Fruit fly (Drosophila melanogaster) whole organism, embryonic: ENCODE data around the gene CG33523.
A peak's percentile ranks its signal among the peaks of the same experiment; 100 is the strongest.

ENCODE experiments used
- CG11398 ChIP-seq: fragments of 200-800 bp; sonication (Bioruptor generic); optimal IDR thresholded peaks from 2 replicates; lab custom pipeline; 2016; ENCODE audit warnings: missing biosample characterization, missing genetic modification characterization
- CG11456 ChIP-seq: fragments of 200-800 bp; sonication (Bioruptor generic); IDR thresholded peaks from 3 replicates; pipeline ENCODE4 v1.3.6; 2022; ENCODE audit warnings: missing biosample characterization, missing genetic modification characterization
- CG13775 ChIP-seq: fragments of 200-800 bp; sonication (Bioruptor generic); optimal IDR thresholded peaks from 3 replicates; lab custom pipeline; 2017; ENCODE audit warnings: missing biosample characterization, mild to moderate bottlenecking, missing genetic modification characterization
- CG14860 ChIP-seq: fragments of 200-800 bp; sonication (Bioruptor generic); IDR thresholded peaks from 3 replicates; pipeline ENCODE4 v1.3.6; 2022; ENCODE audit warnings: missing biosample characterization, missing genetic modification characterization; ENCODE audit not compliant: partially characterized antibody
- CG15011 ChIP-seq: fragments of 200-800 bp; sonication (Bioruptor generic); optimal IDR thresholded peaks from 3 replicates; lab custom pipeline; 2018; ENCODE audit warnings: missing biosample characterization, mild to moderate bottlenecking, missing genetic modification characterization
- CG1529 ChIP-seq: fragments of 200-800 bp; sonication (Bioruptor generic); optimal IDR thresholded peaks from 3 replicates; lab custom pipeline; 2018; ENCODE audit warnings: missing biosample characterization, missing genetic modification characterization
- CG15479 ChIP-seq: fragments of 200-800 bp; sonication (Bioruptor generic); optimal IDR thresholded peaks from 3 replicates; lab custom pipeline; 2019; ENCODE audit warnings: missing biosample characterization, mild to moderate bottlenecking, missing genetic modification characterization, moderate library complexity
- CG17328 ChIP-seq: fragments of 200-800 bp; sonication (Bioruptor generic); IDR thresholded peaks from 2 replicates; pipeline ENCODE4 v1.3.6; 2022; ENCODE audit warnings: missing biosample characterization, missing genetic modification characterization
- CG17361 ChIP-seq: fragments of 200-800 bp; sonication (Bioruptor generic); IDR thresholded peaks from 3 replicates; pipeline ENCODE4 v1.3.6; 2022; ENCODE audit warnings: missing biosample characterization, missing genetic modification characterization
- CG2202 ChIP-seq: fragments of 200-800 bp; sonication (Bioruptor generic); optimal IDR thresholded peaks from 2 replicates; lab custom pipeline; 2018; ENCODE audit warnings: missing biosample characterization, mild to moderate bottlenecking, missing genetic modification characterization
- CG31224 ChIP-seq: fragments of 200-800 bp; sonication (Bioruptor generic); IDR thresholded peaks from 2 replicates; pipeline ENCODE4 v1.3.6; 2022; ENCODE audit warnings: missing biosample characterization, missing genetic modification characterization
- CG31441 ChIP-seq: fragments of 200-800 bp; sonication (Bioruptor generic); IDR thresholded peaks from 2 replicates; pipeline ENCODE4 v1.3.6; 2022; ENCODE audit warnings: missing biosample characterization, missing genetic modification characterization
- CG32767 ChIP-seq: fragments of 200-800 bp; sonication (Bioruptor generic); IDR thresholded peaks from 2 replicates; pipeline ENCODE4 v1.3.6; 2022; ENCODE audit warnings: missing biosample characterization, missing genetic modification characterization
- CG3281 ChIP-seq: fragments of 200-800 bp; sonication (Bioruptor generic); optimal IDR thresholded peaks from 3 replicates; lab custom pipeline; 2017; ENCODE audit warnings: missing biosample characterization, mild to moderate bottlenecking, missing genetic modification characterization
- CG3407 ChIP-seq: fragments of 200-800 bp; sonication (Bioruptor generic); optimal IDR thresholded peaks from 2 replicates; lab custom pipeline; 2018; ENCODE audit warnings: missing biosample characterization, mild to moderate bottlenecking, missing genetic modification characterization
- CG4282 ChIP-seq: fragments of 200-800 bp; sonication (Bioruptor generic); optimal IDR thresholded peaks from 2 replicates; lab custom pipeline; 2016; ENCODE audit warnings: missing biosample characterization, missing genetic modification characterization
- CG7372 ChIP-seq: fragments of 200-800 bp; sonication (Bioruptor generic); IDR thresholded peaks from 2 replicates; pipeline ENCODE4 v1.3.6; 2022; ENCODE audit warnings: missing biosample characterization, missing genetic modification characterization
- CG7839 ChIP-seq: fragments of 200-800 bp; sonication (Bioruptor generic); optimal IDR thresholded peaks from 3 replicates; lab custom pipeline; 2018; ENCODE audit warnings: missing biosample characterization, mild to moderate bottlenecking, missing genetic modification characterization, moderate library complexity
- CG8359 ChIP-seq: fragments of 200-800 bp; sonication (Bioruptor generic); optimal IDR thresholded peaks from 2 replicates; lab custom pipeline; 2017; ENCODE audit warnings: missing biosample characterization, mild to moderate bottlenecking, missing genetic modification characterization, borderline replicate concordance
- CG8478 ChIP-seq: fragments of >200 bp; optimal IDR thresholded peaks from 2 replicates; lab custom pipeline; 2018
- Dll ChIP-seq: fragments of 200-800 bp; sonication (Bioruptor generic); IDR thresholded peaks from 4 replicates; pipeline ENCODE4 v1.3.6; 2022; ENCODE audit warnings: missing biosample characterization, missing genetic modification characterization; ENCODE audit not compliant: partially characterized antibody
- Hmr ChIP-seq: fragments of 200-800 bp; sonication (Bioruptor generic); optimal IDR thresholded peaks from 3 replicates; lab custom pipeline; 2017; ENCODE audit warnings: mild to moderate bottlenecking, missing biosample characterization, missing genetic modification reagents, missing genetic modification characterization
- Kr ChIP-seq: fragments of 200-800 bp; sonication (Bioruptor generic); optimal IDR thresholded peaks from 2 replicates; lab custom pipeline; 2017; ENCODE audit warnings: missing biosample characterization, mild to moderate bottlenecking, missing genetic modification characterization
- Meics ChIP-seq: fragments of 200-800 bp; sonication (Bioruptor generic); optimal IDR thresholded peaks from 2 replicates; lab custom pipeline; 2017; ENCODE audit warnings: missing biosample characterization, mild to moderate bottlenecking, missing genetic modification characterization
- Optix ChIP-seq: fragments of 200-800 bp; sonication (Bioruptor generic); IDR thresholded peaks from 3 replicates; pipeline ENCODE4 v1.3.6; 2022; ENCODE audit warnings: missing biosample characterization, missing genetic modification characterization
- Ptx1 ChIP-seq: fragments of 200-800 bp; sonication (Bioruptor generic); IDR thresholded peaks from 2 replicates; pipeline ENCODE4 v1.3.6; 2022; ENCODE audit warnings: missing biosample characterization, missing genetic modification characterization
- Sry-δ ChIP-seq: fragments of 200-800 bp; sonication (Bioruptor generic); optimal IDR thresholded peaks from 2 replicates; lab custom pipeline; 2016; ENCODE audit warnings: missing biosample characterization, missing genetic modification characterization
- Xbp1 ChIP-seq: fragments of 200-800 bp; sonication (Bioruptor generic); optimal IDR thresholded peaks from 3 replicates; lab custom pipeline; 2016; ENCODE audit warnings: missing biosample characterization, mild to moderate bottlenecking, missing genetic modification characterization
- Xrp1 ChIP-seq: fragments of 200-800 bp; sonication (Bioruptor generic); IDR thresholded peaks from 2 replicates; pipeline ENCODE4 v1.3.6; 2022; ENCODE audit warnings: missing biosample characterization, missing genetic modification characterization
- YL-1 ChIP-seq: fragments of 200-800 bp; sonication (Bioruptor generic); optimal IDR thresholded peaks from 3 replicates; lab custom pipeline; 2017; ENCODE audit warnings: missing biosample characterization, mild to moderate bottlenecking, missing genetic modification characterization
- ac ChIP-seq: fragments of 200-800 bp; sonication (Bioruptor generic); optimal IDR thresholded peaks from 3 replicates; lab custom pipeline; 2017; ENCODE audit warnings: missing biosample characterization, mild to moderate bottlenecking, missing genetic modification characterization
- bbx ChIP-seq: fragments of 200-800 bp; sonication (Bioruptor generic); IDR thresholded peaks from 2 replicates; pipeline ENCODE4 v1.3.6; 2022; ENCODE audit warnings: missing biosample characterization, missing genetic modification characterization; ENCODE audit not compliant: partially characterized antibody
- bowl ChIP-seq: fragments of 200-800 bp; sonication (Bioruptor generic); IDR thresholded peaks from 2 replicates; pipeline ENCODE4 v1.3.6; 2022; ENCODE audit warnings: missing biosample characterization, missing genetic modification characterization
- cg ChIP-seq: fragments of 200-800 bp; sonication (Bioruptor generic); optimal IDR thresholded peaks from 3 replicates; lab custom pipeline; 2019; ENCODE audit warnings: missing biosample characterization, mild to moderate bottlenecking, missing genetic modification characterization, moderate library complexity
- dmrt11E ChIP-seq: fragments of 200-800 bp; sonication (Bioruptor generic); optimal IDR thresholded peaks from 3 replicates; lab custom pipeline; 2018; ENCODE audit warnings: missing biosample characterization, mild to moderate bottlenecking, missing genetic modification characterization, moderate library complexity
- ems ChIP-seq: fragments of 200-800 bp; sonication (Bioruptor generic); optimal IDR thresholded peaks from 3 replicates; lab custom pipeline; 2016; ENCODE audit warnings: missing biosample characterization, missing genetic modification characterization
- ftz-f1 ChIP-seq: fragments of 200-800 bp; sonication (Bioruptor generic); optimal IDR thresholded peaks from 2 replicates; lab custom pipeline; 2016; ENCODE audit warnings: missing biosample characterization, missing genetic modification characterization
- gcm2 ChIP-seq: fragments of 200-800 bp; sonication (Bioruptor generic); optimal IDR thresholded peaks from 2 replicates; lab custom pipeline; 2016; ENCODE audit warnings: missing biosample characterization, missing genetic modification characterization
- gt ChIP-seq: fragments of 200-800 bp; sonication (Bioruptor generic); IDR thresholded peaks from 2 replicates; pipeline ENCODE4 v1.3.6; 2022; ENCODE audit warnings: missing biosample characterization, missing genetic modification characterization
- hbn ChIP-seq: fragments of 200-800 bp; sonication (Bioruptor generic); IDR thresholded peaks from 2 replicates; pipeline ENCODE4 v1.3.6; 2022; ENCODE audit warnings: missing biosample characterization, missing genetic modification characterization; ENCODE audit not compliant: partially characterized antibody
- insv ChIP-seq, 2 experiments: fragments of 200-800 bp; sonication (Bioruptor generic); optimal IDR thresholded peaks; 3 replicates each; lab custom pipeline; 2016 to 2018; ENCODE audit warnings: missing biosample characterization in 2 of 2, missing genetic modification characterization in 2 of 2
- onecut ChIP-seq: fragments of 200-800 bp; sonication (Bioruptor generic); IDR thresholded peaks from 2 replicates; pipeline ENCODE4 v1.3.6; 2022; ENCODE audit warnings: missing biosample characterization, missing genetic modification characterization
- prd ChIP-seq, 3 experiments: fragments of >200 bp in 2 of 3; fragments of 200-800 bp in 1 of 3; sonication (Bioruptor generic) in 1 of 3; optimal IDR thresholded peaks in 2 of 3; IDR thresholded peaks in 1 of 3; 2 replicates in 2 of 3; 3 replicates in 1 of 3; pipeline versions ENCODE4 v1.3.6 to Lab custom; 2017 to 2022; ENCODE audit warnings: missing biosample characterization in 1 of 3, missing genetic modification characterization in 1 of 3
- sc ChIP-seq, 3 experiments: fragments of >200 bp in 2 of 3; fragments of 200-800 bp in 1 of 3; sonication (Bioruptor generic) in 1 of 3; optimal IDR thresholded peaks; 2 replicates in 2 of 3; 3 replicates in 1 of 3; lab custom pipeline; 2017; ENCODE audit warnings: mild to moderate bottlenecking in 1 of 3, missing biosample characterization in 1 of 3, missing genetic modification characterization in 1 of 3, missing genetic modification reagents in 1 of 3
- sens-2 ChIP-seq: fragments of 200-800 bp; sonication (Bioruptor generic); IDR thresholded peaks from 2 replicates; pipeline ENCODE4 v1.3.6; 2022; ENCODE audit warnings: missing biosample characterization, missing genetic modification characterization
- sim ChIP-seq: fragments of 200-800 bp; sonication (Bioruptor generic); IDR thresholded peaks from 2 replicates; pipeline ENCODE4 v1.3.6; 2022; ENCODE audit warnings: missing biosample characterization, missing genetic modification characterization
- sqz ChIP-seq: fragments of 200-800 bp; sonication (Bioruptor generic); optimal IDR thresholded peaks from 3 replicates; lab custom pipeline; 2018; ENCODE audit warnings: missing biosample characterization, mild to moderate bottlenecking, missing genetic modification characterization
- tgo ChIP-seq: fragments of 200-800 bp; sonication (Bioruptor generic); IDR thresholded peaks from 3 replicates; pipeline ENCODE4 v1.3.6; 2022; ENCODE audit warnings: missing biosample characterization, missing genetic modification characterization
- tup ChIP-seq: fragments of 200-800 bp; sonication (Bioruptor generic); optimal IDR thresholded peaks from 2 replicates; lab custom pipeline; 2016; ENCODE audit warnings: missing biosample characterization, mild to moderate bottlenecking, missing genetic modification characterization, moderate library complexity
- unc-4 ChIP-seq: fragments of 200-800 bp; sonication (Bioruptor generic); IDR thresholded peaks from 2 replicates; pipeline ENCODE4 v1.3.6; 2022; ENCODE audit warnings: missing biosample characterization, missing genetic modification characterization; ENCODE audit not compliant: partially characterized antibody
- vvl ChIP-seq: fragments of 200-800 bp; sonication (Bioruptor generic); IDR thresholded peaks from 2 replicates; pipeline ENCODE4 v1.3.6; 2022; ENCODE audit warnings: missing biosample characterization, missing genetic modification characterization

The CG33523 gene

dm6 chr3L:5920778-5921177 lies 2.9 kb upstream of the CG33523 start (continued):
- no peak for TF ChIP-seq CG15011
- TF ChIP-seq Ptx1 = no peak
- TF ChIP-seq CG13775 = no peak
- peak; percentile 35 for TF ChIP-seq YL-1 (GFP tag; lab: Kevin White, UChicago)
- TF ChIP-seq vvl = no peak
- no peak for TF ChIP-seq tgo
- TF ChIP-seq CG32767 (GFP tag; lab: Robert Waterston, UW) = peak; percentile 87; the same call in 1 of the 2 replicates
- TF ChIP-seq CG11456 = no peak
- TF ChIP-seq Dll (GFP tag; lab: Robert Waterston, UW) = no peak
- TF ChIP-seq sens-2 (GFP tag; lab: Robert Waterston, UW) = no peak
- TF ChIP-seq CG3407 (GFP tag; lab: Kevin White, UChicago) = no peak
- no peak for TF ChIP-seq Sry-δ (GFP tag; lab: Kevin White, UChicago)
- no peak for TF ChIP-seq ac
- no peak for TF ChIP-seq sim
- no peak for TF ChIP-seq prd (optimal IDR thresholded peaks at IDR 0.05; lab: Kevin White, UChicago)
- TF ChIP-seq prd (GFP tag; IDR thresholded peaks at IDR 0.05; lab: Robert Waterston, UW) = no peak
- TF ChIP-seq CG31441 (GFP tag; lab: Robert Waterston, UW) = 0 out of 2 replicates have a peak, but pooled peaks have one; percentile 12
- TF ChIP-seq CG8478 (lab: Kevin White, UChicago) = no peak
- TF ChIP-seq CG1529 (GFP tag; lab: Kevin White, UChicago) = no peak
- TF ChIP-seq CG7839 (tag; lab: Kevin White, UChicago) = no peak
- TF ChIP-seq Meics = no peak
- TF ChIP-seq unc-4 = 0 out of 2 replicates have a peak, but pooled peaks have one; percentile 34
- no peak for TF ChIP-seq gcm2 (GFP tag; lab: Kevin White, UChicago)
- TF ChIP-seq ems (GFP tag; lab: Kevin White, UChicago) = no peak
- TF ChIP-seq CG2202 (tag; lab: Kevin White, UChicago) = no peak
- TF ChIP-seq Kr (GFP tag; lab: Kevin White, UChicago) = no peak
- TF ChIP-seq Hmr (GFP tag; lab: Kevin White, UChicago) = peak; percentile 14
- no peak for TF ChIP-seq CG14860
- no peak for TF ChIP-seq insv (GFP tag; optimal IDR thresholded peaks at IDR 0.05; lab: Kevin White, UChicago)
- TF ChIP-seq dmrt11E (tag; lab: Kevin White, UChicago) = no peak
- no peak for TF ChIP-seq CG17328 (GFP tag; lab: Robert Waterston, UW)
- no peak for TF ChIP-seq CG8359 (GFP tag; lab: Kevin White, UChicago)
- no peak for TF ChIP-seq tup
- TF ChIP-seq ftz-f1 (GFP tag; lab: Kevin White, UChicago) = no peak
- no peak for TF ChIP-seq CG17361
- TF ChIP-seq sc (optimal IDR thresholded peaks at IDR 0.05; lab: Kevin White, UChicago) = no peak
- no peak for TF ChIP-seq sc (GFP tag; optimal IDR thresholded peaks at IDR 0.05; lab: Kevin White, UChicago)
- TF ChIP-seq CG4282 (GFP tag; lab: Kevin White, UChicago) = no peak
- TF ChIP-seq CG15479 (GFP tag; lab: Kevin White, UChicago) = no peak
- no peak for TF ChIP-seq Optix (GFP tag; lab: Robert Waterston, UW)
- TF ChIP-seq cg (GFP tag; lab: Kevin White, UChicago) = no peak
- no peak for TF ChIP-seq CG7372 (GFP tag; lab: Robert Waterston, UW)
- no peak for TF ChIP-seq bbx (GFP tag; lab: Robert Waterston, UW)
- no peak for TF ChIP-seq Xrp1 (GFP tag; lab: Robert Waterston, UW)
- no peak for TF ChIP-seq hbn (GFP tag; lab: Robert Waterston, UW)
- TF ChIP-seq sqz (GFP tag; lab: Kevin White, UChicago) = no peak
- TF ChIP-seq bowl (GFP tag; lab: Robert Waterston, UW) = no peak
- no peak for TF ChIP-seq Xbp1 (GFP tag; lab: Kevin White, UChicago)
- no peak for TF ChIP-seq onecut (GFP tag; lab: Robert Waterston, UW)
- no peak for TF ChIP-seq CG3281 (GFP tag; lab: Kevin White, UChicago)
- no peak for TF ChIP-seq gt (GFP tag; lab: Robert Waterston, UW)
- no peak for TF ChIP-seq CG31224 (GFP tag; lab: Robert Waterston, UW)
- TF ChIP-seq CG11398 (GFP tag; lab: Kevin White, UChicago) = no peak
